Fruit fly (Drosophila melanogaster) whole organism, prepupa: Measurements from ENCODE around the gene CG3961.

Experiments used
- CG11762 ChIP-seq: fragments of 200-800 bp; sonication (Bioruptor generic); optimal IDR thresholded peaks from 3 replicates; lab custom pipeline; 2016; ENCODE audit warnings: missing biosample characterization, missing genetic modification characterization; ENCODE audit not compliant: insufficient read depth
- CG1621 ChIP-seq: fragments of 200-800 bp; sonication (Bioruptor generic); optimal IDR thresholded peaks from 3 replicates; lab custom pipeline; 2018; ENCODE audit warnings: missing biosample characterization, mild to moderate bottlenecking, missing genetic modification characterization
- CG16779 ChIP-seq: fragments of 200-800 bp; sonication (Bioruptor generic); optimal IDR thresholded peaks from 3 replicates; lab custom pipeline; 2017; ENCODE audit warnings: missing biosample characterization, mild to moderate bottlenecking, missing genetic modification characterization
- CG4318 ChIP-seq: fragments of 200-800 bp; sonication (Bioruptor generic); optimal IDR thresholded peaks from 3 replicates; lab custom pipeline; 2017; ENCODE audit warnings: missing biosample characterization, mild to moderate bottlenecking, missing genetic modification characterization
- Eip78C ChIP-seq: fragments of 200-800 bp; sonication (Bioruptor generic); peaks from one replicate; lab custom pipeline; 2016; ENCODE audit warnings: missing biosample characterization, missing genetic modification characterization
- Ets21C ChIP-seq: fragments of 200-800 bp; sonication (Bioruptor generic); optimal IDR thresholded peaks from 3 replicates; lab custom pipeline; 2016; ENCODE audit warnings: missing biosample characterization, missing genetic modification characterization
- Hr39 ChIP-seq: fragments of 200-800 bp; sonication (Bioruptor generic); optimal IDR thresholded peaks from 2 replicates; lab custom pipeline; 2016; ENCODE audit warnings: missing biosample characterization, missing genetic modification characterization
- Lpt ChIP-seq: fragments of 200-800 bp; sonication (Bioruptor generic); optimal IDR thresholded peaks from 3 replicates; lab custom pipeline; 2016; ENCODE audit warnings: missing biosample characterization, missing genetic modification characterization
- Met ChIP-seq: fragments of 200-800 bp; sonication (Bioruptor generic); optimal IDR thresholded peaks from 3 replicates; lab custom pipeline; 2016; ENCODE audit warnings: missing biosample characterization, missing genetic modification characterization
- fd59A ChIP-seq: fragments of 200-800 bp; sonication (Bioruptor generic); optimal IDR thresholded peaks from 2 replicates; lab custom pipeline; 2017; ENCODE audit warnings: missing biosample characterization, mild to moderate bottlenecking, missing genetic modification characterization, missing genetic modification reagents
- fd85E ChIP-seq: fragments of 200-800 bp; sonication (Bioruptor generic); optimal IDR thresholded peaks from 3 replicates; lab custom pipeline; 2016; ENCODE audit warnings: missing biosample characterization, missing genetic modification characterization

DNA sequence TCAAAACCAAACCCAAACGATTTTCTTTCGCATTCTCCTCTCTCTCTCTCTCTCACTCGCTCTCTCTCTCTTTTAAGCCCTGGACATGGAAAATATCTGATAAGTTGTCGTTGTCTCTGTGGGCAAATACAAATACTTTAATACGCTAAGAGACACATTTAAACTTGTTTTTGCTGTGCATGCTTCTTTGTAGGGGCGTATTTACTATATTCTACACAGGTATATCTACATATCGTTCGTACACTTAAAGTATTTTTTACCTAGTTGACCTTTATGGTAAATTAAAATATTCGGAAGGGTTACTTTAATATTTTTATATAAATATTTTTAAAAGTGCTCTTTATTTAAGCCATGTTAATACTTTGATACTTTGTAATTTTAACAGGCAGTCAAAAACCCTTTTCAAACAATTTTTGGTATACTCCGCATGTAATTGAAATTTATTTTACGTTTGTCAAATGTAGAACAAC is 44.0 kb downstream of the CG3961 start:
- no peak for TF ChIP-seq fd85E (GFP tag; lab: Kevin White, UChicago)
- no peak for TF ChIP-seq CG1621 (tag; lab: Kevin White, UChicago)
- TF ChIP-seq Hr39 (GFP tag; lab: Kevin White, UChicago), result no peak
- TF ChIP-seq Lpt (GFP tag; lab: Kevin White, UChicago), result no peak
- no peak for TF ChIP-seq Met
- no peak for TF ChIP-seq Ets21C (GFP tag; lab: Kevin White, UChicago)
- TF ChIP-seq CG4318 (GFP tag; lab: Kevin White, UChicago), result no peak
- no peak for TF ChIP-seq CG16779
- no peak for TF ChIP-seq CG11762 (GFP tag; lab: Kevin White, UChicago)
- no peak for TF ChIP-seq Eip78C (GFP tag; lab: Kevin White, UChicago)
- TF ChIP-seq fd59A, result no peak
